Worm (Caenorhabditis elegans) whole organism, young adult: ENCODE measurements around the gene B0334.5.

ENCODE experiments used
- B0019.2 ChIP-seq: fragments of 200-800 bp; sonication (Bioruptor generic); conservative IDR thresholded peaks from 2 replicates; pipeline ENCODE4 v1.3.6; 2022; ENCODE audit warnings: missing genetic modification reagents, missing genetic modification characterization, missing compliant biosample characterization
- B0035.1 ChIP-seq: sonication (generic microtip); optimal IDR thresholded peaks from 2 replicates; lab custom pipeline; 2016; ENCODE audit warnings: missing genetic modification characterization, mild to moderate bottlenecking, missing compliant biosample characterization, missing genotype, missing genetic modification reagents
- C06A6.2 ChIP-seq: fragments of 200-800 bp; sonication (Bioruptor generic); conservative IDR thresholded peaks from 2 replicates; pipeline ENCODE4 v1.3.6; 2022; ENCODE audit warnings: missing genetic modification characterization, missing compliant biosample characterization
- F23B12.7 ChIP-seq: sonication (generic microtip); optimal IDR thresholded peaks from 2 replicates; lab custom pipeline; 2017; ENCODE audit warnings: missing genetic modification characterization, mild to moderate bottlenecking, missing compliant biosample characterization, antibody characterized with exemption, moderate library complexity; ENCODE audit not compliant: insufficient read depth
- F33H1.4 ChIP-seq: fragments of 200-800 bp; sonication (Bioruptor generic); IDR thresholded peaks from 2 replicates; pipeline ENCODE4 v1.3.6; 2022; ENCODE audit warnings: missing genetic modification reagents, missing genetic modification characterization, missing compliant biosample characterization
- F57A8.1 ChIP-seq: fragments of 200-800 bp; sonication (Bioruptor generic); optimal IDR thresholded peaks from 2 replicates; lab custom pipeline; 2018; ENCODE audit warnings: mild to moderate bottlenecking, missing genetic modification characterization, moderate library complexity, missing compliant biosample characterization
- Y53G8AR.9 ChIP-seq: fragments of 200-800 bp; sonication (Bioruptor generic); conservative IDR thresholded peaks from 2 replicates; pipeline ENCODE4 v1.3.6; 2022; ENCODE audit warnings: missing genetic modification reagents, missing genetic modification characterization, missing compliant biosample characterization
- Y56A3A.18 ChIP-seq: fragments of 200-800 bp; sonication (Bioruptor generic); IDR thresholded peaks from 2 replicates; pipeline ENCODE4 v1.3.6; 2022; ENCODE audit warnings: missing genetic modification reagents, missing genetic modification characterization, missing compliant biosample characterization
- Y79H2A.3 ChIP-seq: fragments of 200-800 bp; sonication (Bioruptor generic); conservative IDR thresholded peaks from 2 replicates; pipeline ENCODE4 v1.3.6; 2022; ENCODE audit warnings: missing genetic modification reagents, missing genetic modification characterization, missing compliant biosample characterization
- akir-1 ChIP-seq: fragments of 200-800 bp; sonication (Bioruptor generic); optimal IDR thresholded peaks from 2 replicates; lab custom pipeline; 2018; ENCODE audit warnings: mild to moderate bottlenecking, missing genetic modification characterization, moderate library complexity, missing compliant biosample characterization
- athp-1 ChIP-seq: sonication (generic microtip); optimal IDR thresholded peaks from 2 replicates; lab custom pipeline; 2017; ENCODE audit warnings: mild to moderate bottlenecking, missing genetic modification characterization, missing compliant biosample characterization
- bed-1 ChIP-seq: fragments of 200-800 bp; sonication (Bioruptor generic); IDR thresholded peaks from 2 replicates; pipeline ENCODE4 v1.3.6; 2022; ENCODE audit warnings: missing genetic modification reagents, missing genetic modification characterization, missing compliant biosample characterization
- ccch-3 ChIP-seq: fragments of 200-800 bp; sonication (Bioruptor generic); optimal IDR thresholded peaks from 2 replicates; lab custom pipeline; 2018; ENCODE audit warnings: mild to moderate bottlenecking, missing genetic modification characterization, missing compliant biosample characterization
- die-1 ChIP-seq: sonication (generic microtip); optimal IDR thresholded peaks from 2 replicates; lab custom pipeline; 2016; ENCODE audit warnings: missing genotype, mild to moderate bottlenecking, missing genetic modification characterization, missing compliant biosample characterization
- dpff-1 ChIP-seq: sonication (generic microtip); optimal IDR thresholded peaks from 2 replicates; lab custom pipeline; 2017; ENCODE audit warnings: mild to moderate bottlenecking, missing genetic modification characterization, missing compliant biosample characterization
- dpl-1 ChIP-seq: fragments of 150-350 bp; optimal IDR thresholded peaks from 2 replicates; lab custom pipeline; 2014; ENCODE audit warnings: missing biosample characterization, missing genetic modification reagents, missing genetic modification characterization
- efl-1 ChIP-seq: fragments of 150-350 bp; optimal IDR thresholded peaks from 2 replicates; lab custom pipeline; 2014; ENCODE audit warnings: missing biosample characterization, missing genetic modification reagents, missing genetic modification characterization
- ekl-4 ChIP-seq: fragments of 200-800 bp; sonication (Bioruptor generic); IDR thresholded peaks from 2 replicates; pipeline ENCODE4 v1.3.6; 2022; ENCODE audit warnings: missing genetic modification reagents, missing genetic modification characterization, missing compliant biosample characterization
- hlh-12 ChIP-seq: sonication (generic microtip); optimal IDR thresholded peaks from 2 replicates; lab custom pipeline; 2016; ENCODE audit warnings: missing genetic modification characterization, missing compliant biosample characterization
- hlh-26 ChIP-seq: fragments of 200-800 bp; sonication (Bioruptor generic); conservative IDR thresholded peaks from 2 replicates; pipeline ENCODE4 v1.3.6; 2022; ENCODE audit warnings: missing genetic modification reagents, missing genetic modification characterization, missing compliant biosample characterization
- hmg-1.2 ChIP-seq: fragments of 200-800 bp; sonication (Bioruptor generic); IDR thresholded peaks from 2 replicates; pipeline ENCODE4 v1.3.6; 2022; ENCODE audit warnings: missing genetic modification reagents, missing genetic modification characterization, missing compliant biosample characterization
- hmg-20 ChIP-seq: fragments of 200-800 bp; sonication (Bioruptor generic); IDR thresholded peaks from 2 replicates; pipeline ENCODE4 v1.3.6; 2022; ENCODE audit warnings: missing genetic modification reagents, missing genetic modification characterization, missing compliant biosample characterization
- lag-1 ChIP-seq: fragments of 200-800 bp; sonication (Bioruptor generic); IDR thresholded peaks from 2 replicates; pipeline ENCODE4 v1.3.6; 2022; ENCODE audit warnings: missing genetic modification reagents, missing genetic modification characterization, missing compliant biosample characterization
- lin-35 ChIP-seq, 3 experiments: fragments of 150-350 bp in 2 of 3; sonication (generic microtip) in 1 of 3; optimal IDR thresholded peaks; 2 replicates each; lab custom pipeline; 2014 to 2018; ENCODE audit warnings: missing biosample characterization in 3 of 3, missing genetic modification characterization in 3 of 3, missing genetic modification reagents in 3 of 3
- lin-54 ChIP-seq: fragments of 200-800 bp; sonication (Bioruptor generic); optimal IDR thresholded peaks from 2 replicates; lab custom pipeline; 2018; ENCODE audit warnings: mild to moderate bottlenecking, missing genetic modification characterization, missing compliant biosample characterization
- lir-1 ChIP-seq: fragments of 200-800 bp; sonication (Bioruptor generic); conservative IDR thresholded peaks from 2 replicates; pipeline ENCODE4 v1.3.6; 2022; ENCODE audit warnings: missing genetic modification reagents, missing genetic modification characterization, missing compliant biosample characterization
- madf-10 ChIP-seq: sonication (generic microtip); optimal IDR thresholded peaks from 2 replicates; lab custom pipeline; 2016; ENCODE audit warnings: mild to moderate bottlenecking, missing genetic modification characterization, missing compliant biosample characterization
- madf-3 ChIP-seq: fragments of 200-800 bp; sonication (Bioruptor generic); IDR thresholded peaks from 2 replicates; pipeline ENCODE4 v1.3.6; 2022; ENCODE audit warnings: missing genetic modification reagents, missing genetic modification characterization, missing compliant biosample characterization
- madf-6 ChIP-seq: fragments of 200-800 bp; sonication (Bioruptor generic); IDR thresholded peaks from 2 replicates; pipeline ENCODE4 v1.3.6; 2022; ENCODE audit warnings: missing genetic modification reagents, missing genetic modification characterization, missing compliant biosample characterization
- mcd-1 ChIP-seq: fragments of 200-800 bp; sonication (Bioruptor generic); IDR thresholded peaks from 2 replicates; pipeline ENCODE4 v1.3.6; 2022; ENCODE audit warnings: missing genetic modification reagents, missing genetic modification characterization, missing compliant biosample characterization
- mel-28 ChIP-seq: sonication (generic microtip); optimal IDR thresholded peaks from 2 replicates; lab custom pipeline; 2016; ENCODE audit warnings: borderline replicate concordance, mild to moderate bottlenecking, missing genetic modification characterization, missing compliant biosample characterization
- mes-4 ChIP-seq: sonication (generic microtip); optimal IDR thresholded peaks from 2 replicates; lab custom pipeline; 2016; ENCODE audit warnings: missing genotype, missing genetic modification characterization, missing compliant biosample characterization
- nfya-1 ChIP-seq: sonication (generic microtip); optimal IDR thresholded peaks from 2 replicates; lab custom pipeline; 2017; ENCODE audit warnings: antibody characterized with exemption, missing compliant biosample characterization, missing genetic modification characterization, borderline replicate concordance; ENCODE audit not compliant: insufficient read depth
- nfyb-1 ChIP-seq: fragments of 200-800 bp; sonication (Bioruptor generic); IDR thresholded peaks from 2 replicates; pipeline ENCODE4 v1.3.6; 2022; ENCODE audit warnings: missing genetic modification reagents, missing genetic modification characterization, missing compliant biosample characterization
- nhr-120 ChIP-seq: fragments of 200-800 bp; sonication (Bioruptor generic); IDR thresholded peaks from 2 replicates; pipeline ENCODE4 v1.3.6; 2022; ENCODE audit warnings: missing genetic modification characterization, missing compliant biosample characterization
- nhr-179 ChIP-seq: sonication (generic microtip); optimal IDR thresholded peaks from 2 replicates; lab custom pipeline; 2016; ENCODE audit warnings: mild to moderate bottlenecking, missing genetic modification characterization, missing compliant biosample characterization
- nhr-80 ChIP-seq: sonication (generic microtip); optimal IDR thresholded peaks from 2 replicates; lab custom pipeline; 2016; ENCODE audit warnings: missing genetic modification characterization, missing compliant biosample characterization
- rcor-1 ChIP-seq: fragments of 200-800 bp; sonication (Bioruptor generic); IDR thresholded peaks from 2 replicates; pipeline ENCODE4 v1.3.6; 2022; ENCODE audit warnings: missing genetic modification reagents, missing genetic modification characterization, missing compliant biosample characterization
- rpc-1 ChIP-seq, 2 experiments: fragments of 150-350 bp in 1 of 2; sonication (generic microtip) in 1 of 2; optimal IDR thresholded peaks; 2 replicates each; lab custom pipeline; 2014 to 2018; ENCODE audit warnings: missing biosample characterization in 1 of 2, missing genetic modification characterization in 1 of 2, missing genetic modification reagents in 1 of 2, missing genotype in 1 of 2
- snpc-3.4 ChIP-seq: sonication (generic microtip); optimal IDR thresholded peaks from 2 replicates; lab custom pipeline; 2017; ENCODE audit warnings: missing genetic modification characterization, mild to moderate bottlenecking, missing compliant biosample characterization, antibody characterized with exemption, moderate library complexity, missing genotype, missing genetic modification reagents
- tbp1 ChIP-seq: fragments of 200-800 bp; sonication (Bioruptor generic); optimal IDR thresholded peaks from 2 replicates; lab custom pipeline; 2018; ENCODE audit warnings: mild to moderate bottlenecking, missing genetic modification characterization, missing compliant biosample characterization
- tbx-9 ChIP-seq: sonication (generic microtip); optimal IDR thresholded peaks from 2 replicates; lab custom pipeline; 2016; ENCODE audit warnings: borderline replicate concordance, missing genetic modification characterization, inconsistent platforms, missing compliant biosample characterization
- unc-130 ChIP-seq: sonication (generic microtip); optimal IDR thresholded peaks from 2 replicates; lab custom pipeline; 2016; ENCODE audit warnings: missing genetic modification reagents, missing genetic modification characterization, missing compliant biosample characterization
- xnd-1 ChIP-seq: sonication (generic microtip); optimal IDR thresholded peaks from 2 replicates; lab custom pipeline; 2016; ENCODE audit warnings: missing genotype, missing genetic modification reagents, missing genetic modification characterization, missing compliant biosample characterization
- zfh-2 ChIP-seq: fragments of 200-800 bp; sonication (Bioruptor generic); conservative IDR thresholded peaks from 2 replicates; pipeline ENCODE4 v1.3.6; 2022; ENCODE audit warnings: missing genetic modification reagents, missing genetic modification characterization, missing compliant biosample characterization
- ztf-25 ChIP-seq: fragments of 200-800 bp; sonication (Bioruptor generic); IDR thresholded peaks from 2 replicates; pipeline ENCODE4 v1.3.6; 2022; ENCODE audit warnings: missing genetic modification reagents, missing genetic modification characterization, missing compliant biosample characterization
- ztf-28 ChIP-seq: fragments of 200-800 bp; sonication (Bioruptor generic); IDR thresholded peaks from 2 replicates; pipeline ENCODE4 v1.3.6; 2022; ENCODE audit warnings: missing genetic modification reagents, missing genetic modification characterization, missing compliant biosample characterization
- ztf-3 ChIP-seq: fragments of 200-800 bp; sonication (Bioruptor generic); optimal IDR thresholded peaks from 2 replicates; lab custom pipeline; 2018; ENCODE audit warnings: mild to moderate bottlenecking, missing genetic modification characterization, missing compliant biosample characterization

B0334.5 gene

DNA sequence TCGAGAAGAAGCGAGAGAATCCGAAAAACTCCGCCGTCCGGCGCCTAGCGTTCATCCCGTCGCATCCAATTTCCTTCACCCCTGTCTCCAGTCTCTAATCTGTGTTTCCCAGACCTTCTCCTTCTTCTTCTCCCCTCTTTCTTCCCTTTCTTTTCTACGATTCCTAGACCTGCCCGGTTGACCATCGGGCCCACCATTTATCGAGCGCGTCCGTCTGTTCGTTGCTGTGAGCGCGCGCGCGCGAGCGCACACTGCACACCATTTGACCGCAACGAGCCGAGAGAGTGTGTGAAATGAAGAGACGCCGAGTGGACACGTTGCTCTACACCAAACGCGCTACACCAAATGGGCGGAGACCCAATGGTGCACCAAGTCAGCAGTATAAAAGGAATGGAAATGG is 39.6 kb downstream of the B0334.5 start (continued):
- TF ChIP-seq tbx-9 (tag; lab: Kevin White, UChicago), result no peak
- peak; percentile 40 for TF ChIP-seq athp-1
- TF ChIP-seq tbp1 (GFP tag; lab: Kevin White, UChicago), result peak; percentile 59
- peak; percentile 72 for TF ChIP-seq unc-130 (GFP tag; lab: Kevin White, UChicago)
- no peak for TF ChIP-seq nfya-1 (tag; lab: Kevin White, UChicago)
- TF ChIP-seq hlh-26 (GFP tag; lab: Robert Waterston, UW), result no peak
- TF ChIP-seq nhr-80 (tag; lab: Kevin White, UChicago), result no peak
- no peak for TF ChIP-seq nhr-179 (tag; lab: Kevin White, UChicago)
- peak; percentile 97 for TF ChIP-seq efl-1 (GFP tag; lab: Kevin White, UChicago)
- no peak for TF ChIP-seq ccch-3 (GFP tag; lab: Kevin White, UChicago)
- no peak for TF ChIP-seq die-1 (tag; lab: Kevin White, UChicago)
- peak; percentile 89 for TF ChIP-seq snpc-3.4 (tag; lab: Kevin White, UChicago)
- TF ChIP-seq zfh-2, result peak; percentile 85
- TF ChIP-seq madf-10 (tag; lab: Kevin White, UChicago), result no peak
- peak; percentile 79 for TF ChIP-seq F33H1.4 (GFP tag; lab: Robert Waterston, UW)
- peak; percentile 95 for TF ChIP-seq xnd-1
- no peak for TF ChIP-seq ztf-3 (GFP tag; lab: Kevin White, UChicago)
- TF ChIP-seq lin-35 (GFP tag; optimal IDR thresholded peaks at IDR 0.05; lab: Kevin White, UChicago), result peak in 2 of 3 experiments; percentile 38 to 44
- no peak for TF ChIP-seq hlh-12 (tag; lab: Kevin White, UChicago)
- TF ChIP-seq hmg-1.2 (GFP tag; lab: Robert Waterston, UW), result peak; percentile 92
- 0 out of 2 replicates have a peak, but pooled peaks have one; percentile 68 for TF ChIP-seq Y53G8AR.9 (GFP tag; lab: Robert Waterston, UW)
- TF ChIP-seq bed-1, result no peak
- no peak for TF ChIP-seq B0035.1 (tag; lab: Kevin White, UChicago)
- no peak for TF ChIP-seq F57A8.1
- TF ChIP-seq C06A6.2, result no peak
- TF ChIP-seq mcd-1 (GFP tag; lab: Robert Waterston, UW), result peak; percentile 78
- 0 out of 2 replicates have a peak, but pooled peaks have one; percentile 51 for TF ChIP-seq ztf-28
- TF ChIP-seq lin-54, result peak; percentile 81
- peak; percentile 88 for TF ChIP-seq dpl-1 (GFP tag; lab: Kevin White, UChicago)
- TF ChIP-seq, all 124 proteins: peak for 46

DNA sequence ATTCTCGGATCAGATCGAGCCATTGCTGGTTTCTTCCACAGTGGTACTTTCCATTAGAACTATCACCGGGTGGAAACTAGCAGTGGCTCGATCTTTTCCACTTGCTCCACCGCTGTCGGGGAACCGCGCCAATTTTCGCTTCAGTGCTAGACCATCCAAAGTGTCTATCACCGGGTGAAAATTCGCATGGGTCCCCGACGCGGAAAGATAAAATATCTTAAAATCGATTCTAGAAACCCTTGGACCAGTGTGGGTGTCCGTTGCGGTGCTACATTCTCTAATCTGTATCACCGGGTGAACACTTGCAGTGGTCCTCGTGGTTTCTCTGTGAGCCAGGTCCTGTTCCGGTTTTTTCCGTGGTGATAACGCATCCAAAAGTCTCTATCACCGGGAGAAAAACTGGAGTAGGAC is 40.1 kb downstream of the B0334.5 start:
- TF ChIP-seq ztf-25 (GFP tag; lab: Robert Waterston, UW) (0 out of 2 replicates have a peak, but pooled peaks have one; percentile 43), nfyb-1 (GFP tag; lab: Robert Waterston, UW) (0 out of 2 replicates have a peak, but pooled peaks have one; percentile 12), hmg-20 (GFP tag; lab: Robert Waterston, UW) (no peak), mel-28 (tag; lab: Kevin White, UChicago) (no peak), B0019.2 (GFP tag; lab: Robert Waterston, UW) (no peak), efl-1 (GFP tag; lab: Kevin White, UChicago) (no peak), ekl-4 (no peak), akir-1 (GFP tag; lab: Kevin White, UChicago) (no peak), zfh-2 (0 out of 2 replicates have a peak, but pooled peaks have one; percentile 3), dpff-1 (tag; lab: Kevin White, UChicago) (no peak), F23B12.7 (tag; lab: Kevin White, UChicago) (no peak), unc-130 (GFP tag; lab: Kevin White, UChicago) (no peak), Y56A3A.18 (GFP tag; lab: Robert Waterston, UW) (no peak), rpc-1 (optimal IDR thresholded peaks at IDR 0.05; lab: Kevin White, UChicago) (no peak), rpc-1 (tag; optimal IDR thresholded peaks at IDR 0.05; lab: Kevin White, UChicago) (no peak), lag-1 (GFP tag; lab: Robert Waterston, UW) (no peak), lir-1 (GFP tag; lab: Robert Waterston, UW) (0 out of 2 replicates have a peak, but pooled peaks have one; percentile 10), madf-6 (GFP tag; lab: Robert Waterston, UW) (no peak), nhr-120 (no peak), rcor-1 (GFP tag; lab: Robert Waterston, UW) (no peak), mes-4 (tag; lab: Kevin White, UChicago) (no peak), Y79H2A.3 (GFP tag; lab: Robert Waterston, UW) (no peak), madf-3 (GFP tag; lab: Robert Waterston, UW) (no peak)
